Worm (Caenorhabditis elegans) whole organism, young adult: ENCODE results near the gene jkk-1.

ENCODE experiments used
- B0035.1 ChIP-seq: sonication (generic microtip); optimal IDR thresholded peaks from 2 replicates; lab custom pipeline; 2016; ENCODE audit warnings: missing genetic modification characterization, mild to moderate bottlenecking, missing compliant biosample characterization, missing genotype, missing genetic modification reagents
- B0261.1 ChIP-seq: sonication (generic microtip); optimal IDR thresholded peaks from 2 replicates; lab custom pipeline; 2016; ENCODE audit warnings: mild to moderate bottlenecking, missing genetic modification characterization, moderate library complexity, missing compliant biosample characterization
- F10E7.11 ChIP-seq: sonication (generic microtip); optimal IDR thresholded peaks from 2 replicates; lab custom pipeline; 2017; ENCODE audit warnings: mild to moderate bottlenecking, missing genetic modification characterization, moderate library complexity, missing compliant biosample characterization
- F37B4.10 ChIP-seq: fragments of 200-800 bp; sonication (Bioruptor generic); IDR thresholded peaks from 2 replicates; pipeline ENCODE4 v1.3.6; 2022; ENCODE audit warnings: missing genetic modification characterization, missing compliant biosample characterization
- F39B2.1 ChIP-seq: fragments of 200-800 bp; sonication (Bioruptor generic); IDR thresholded peaks from 2 replicates; pipeline ENCODE4 v1.3.6; 2022; ENCODE audit warnings: missing genetic modification reagents, missing genetic modification characterization, missing compliant biosample characterization
- K12H6.12 ChIP-seq: fragments of 200-800 bp; sonication (Bioruptor generic); optimal IDR thresholded peaks from 2 replicates; lab custom pipeline; 2018; ENCODE audit warnings: mild to moderate bottlenecking, missing genetic modification characterization, missing compliant biosample characterization
- T07F8.4 ChIP-seq: sonication (generic microtip); optimal IDR thresholded peaks from 2 replicates; lab custom pipeline; 2016; ENCODE audit warnings: mild to moderate bottlenecking, missing genetic modification characterization, moderate library complexity, missing compliant biosample characterization
- Y79H2A.3 ChIP-seq: fragments of 200-800 bp; sonication (Bioruptor generic); conservative IDR thresholded peaks from 2 replicates; pipeline ENCODE4 v1.3.6; 2022; ENCODE audit warnings: missing genetic modification reagents, missing genetic modification characterization, missing compliant biosample characterization
- ZK185.1 ChIP-seq: sonication (generic microtip); optimal IDR thresholded peaks from 2 replicates; lab custom pipeline; 2016; ENCODE audit warnings: mild to moderate bottlenecking, missing genetic modification characterization, missing compliant biosample characterization; ENCODE audit not compliant: poor library complexity, severe bottlenecking
- attf-5 ChIP-seq: fragments of 200-800 bp; sonication (Bioruptor generic); optimal IDR thresholded peaks from 2 replicates; lab custom pipeline; 2018; ENCODE audit warnings: mild to moderate bottlenecking, missing genetic modification characterization, missing compliant biosample characterization
- attf-6 ChIP-seq: fragments of 200-800 bp; sonication (Bioruptor generic); IDR thresholded peaks from 2 replicates; pipeline ENCODE4 v1.3.6; 2022; ENCODE audit warnings: missing genetic modification reagents, missing genetic modification characterization, missing compliant biosample characterization
- ccch-3 ChIP-seq: fragments of 200-800 bp; sonication (Bioruptor generic); optimal IDR thresholded peaks from 2 replicates; lab custom pipeline; 2018; ENCODE audit warnings: mild to moderate bottlenecking, missing genetic modification characterization, missing compliant biosample characterization
- ceh-27 ChIP-seq: fragments of 200-800 bp; sonication (Bioruptor generic); optimal IDR thresholded peaks from 2 replicates; lab custom pipeline; 2018; ENCODE audit warnings: mild to moderate bottlenecking, missing genetic modification characterization, moderate library complexity, missing compliant biosample characterization
- ceh-40 ChIP-seq: fragments of 200-800 bp; sonication (Bioruptor generic); IDR thresholded peaks from 2 replicates; pipeline ENCODE4 v1.3.6; 2022; ENCODE audit warnings: missing genetic modification characterization, missing compliant biosample characterization
- egl-44 ChIP-seq: fragments of 200-800 bp; sonication (Bioruptor generic); IDR thresholded peaks from 2 replicates; pipeline ENCODE4 v1.3.6; 2022; ENCODE audit warnings: missing genetic modification reagents, missing genetic modification characterization, missing compliant biosample characterization
- ekl-4 ChIP-seq: fragments of 200-800 bp; sonication (Bioruptor generic); IDR thresholded peaks from 2 replicates; pipeline ENCODE4 v1.3.6; 2022; ENCODE audit warnings: missing genetic modification reagents, missing genetic modification characterization, missing compliant biosample characterization
- ets-4 ChIP-seq: fragments of 200-800 bp; sonication (Bioruptor generic); optimal IDR thresholded peaks from 2 replicates; lab custom pipeline; 2018; ENCODE audit warnings: mild to moderate bottlenecking, missing genetic modification characterization, missing compliant biosample characterization
- hmg-1.2 ChIP-seq: fragments of 200-800 bp; sonication (Bioruptor generic); IDR thresholded peaks from 2 replicates; pipeline ENCODE4 v1.3.6; 2022; ENCODE audit warnings: missing genetic modification reagents, missing genetic modification characterization, missing compliant biosample characterization
- hrde-1 ChIP-seq: sonication (generic microtip); optimal IDR thresholded peaks from 2 replicates; lab custom pipeline; 2016; ENCODE audit warnings: missing genetic modification characterization, mild to moderate bottlenecking, missing compliant biosample characterization, moderate library complexity, missing genotype, missing genetic modification reagents, borderline replicate concordance
- let-526 ChIP-seq: fragments of 200-800 bp; sonication (Bioruptor generic); IDR thresholded peaks from 2 replicates; pipeline ENCODE4 v1.3.6; 2022; ENCODE audit warnings: missing genetic modification reagents, missing genetic modification characterization, missing compliant biosample characterization
- lin-26 ChIP-seq: fragments of 200-800 bp; sonication (Bioruptor generic); IDR thresholded peaks from 2 replicates; pipeline ENCODE4 v1.3.6; 2022; ENCODE audit warnings: missing genetic modification reagents, missing genetic modification characterization, missing compliant biosample characterization
- lin-35 ChIP-seq, 3 experiments: fragments of 150-350 bp in 2 of 3; sonication (generic microtip) in 1 of 3; optimal IDR thresholded peaks; 2 replicates each; lab custom pipeline; 2014 to 2018; ENCODE audit warnings: missing biosample characterization in 3 of 3, missing genetic modification characterization in 3 of 3, missing genetic modification reagents in 3 of 3
- lin-40 ChIP-seq: sonication (generic microtip); optimal IDR thresholded peaks from 2 replicates; lab custom pipeline; 2016; ENCODE audit warnings: missing genetic modification characterization, mild to moderate bottlenecking, missing compliant biosample characterization, missing genotype, missing genetic modification reagents
- lin-54 ChIP-seq: fragments of 200-800 bp; sonication (Bioruptor generic); optimal IDR thresholded peaks from 2 replicates; lab custom pipeline; 2018; ENCODE audit warnings: mild to moderate bottlenecking, missing genetic modification characterization, missing compliant biosample characterization
- lsy-27 ChIP-seq: sonication (generic microtip); optimal IDR thresholded peaks from 2 replicates; lab custom pipeline; 2017; ENCODE audit warnings: missing genetic modification characterization, mild to moderate bottlenecking, missing compliant biosample characterization, antibody characterized with exemption, missing genotype, borderline replicate concordance; ENCODE audit not compliant: insufficient read depth
- madf-10 ChIP-seq: sonication (generic microtip); optimal IDR thresholded peaks from 2 replicates; lab custom pipeline; 2016; ENCODE audit warnings: mild to moderate bottlenecking, missing genetic modification characterization, missing compliant biosample characterization
- madf-3 ChIP-seq: fragments of 200-800 bp; sonication (Bioruptor generic); IDR thresholded peaks from 2 replicates; pipeline ENCODE4 v1.3.6; 2022; ENCODE audit warnings: missing genetic modification reagents, missing genetic modification characterization, missing compliant biosample characterization
- madf-8 ChIP-seq: fragments of 200-800 bp; sonication (Bioruptor generic); conservative IDR thresholded peaks from 2 replicates; pipeline ENCODE4 v1.3.6; 2022; ENCODE audit warnings: missing genetic modification reagents, missing genetic modification characterization, missing compliant biosample characterization
- mcd-1 ChIP-seq: fragments of 200-800 bp; sonication (Bioruptor generic); IDR thresholded peaks from 2 replicates; pipeline ENCODE4 v1.3.6; 2022; ENCODE audit warnings: missing genetic modification reagents, missing genetic modification characterization, missing compliant biosample characterization
- nfyb-1 ChIP-seq: fragments of 200-800 bp; sonication (Bioruptor generic); IDR thresholded peaks from 2 replicates; pipeline ENCODE4 v1.3.6; 2022; ENCODE audit warnings: missing genetic modification reagents, missing genetic modification characterization, missing compliant biosample characterization
- nhr-179 ChIP-seq: sonication (generic microtip); optimal IDR thresholded peaks from 2 replicates; lab custom pipeline; 2016; ENCODE audit warnings: mild to moderate bottlenecking, missing genetic modification characterization, missing compliant biosample characterization
- nhr-80 ChIP-seq: sonication (generic microtip); optimal IDR thresholded peaks from 2 replicates; lab custom pipeline; 2016; ENCODE audit warnings: missing genetic modification characterization, missing compliant biosample characterization
- nhr-90 ChIP-seq: sonication (generic microtip); optimal IDR thresholded peaks from 2 replicates; lab custom pipeline; 2016; ENCODE audit warnings: missing genotype, mild to moderate bottlenecking, missing genetic modification characterization, missing compliant biosample characterization
- pbrm-1 ChIP-seq: fragments of 200-800 bp; sonication (Bioruptor generic); IDR thresholded peaks from 2 replicates; pipeline ENCODE4 v1.3.6; 2022; ENCODE audit warnings: missing genetic modification reagents, missing genetic modification characterization, missing compliant biosample characterization
- rec-8 ChIP-seq, 2 experiments: sonication (generic microtip); optimal IDR thresholded peaks; 2 replicates each; lab custom pipeline; 2016; ENCODE audit warnings: mild to moderate bottlenecking in 2 of 2, missing genetic modification characterization in 2 of 2, missing genetic modification reagents in 2 of 2, missing genotype in 2 of 2, missing biosample characterization in 1 of 2, missing compliant biosample characterization in 1 of 2, moderate library complexity in 1 of 2
- rpc-1 ChIP-seq, 2 experiments: fragments of 150-350 bp in 1 of 2; sonication (generic microtip) in 1 of 2; optimal IDR thresholded peaks; 2 replicates each; lab custom pipeline; 2014 to 2018; ENCODE audit warnings: missing biosample characterization in 1 of 2, missing genetic modification characterization in 1 of 2, missing genetic modification reagents in 1 of 2, missing genotype in 1 of 2
- sea-2 ChIP-seq: fragments of 200-800 bp; sonication (Bioruptor generic); IDR thresholded peaks from 2 replicates; pipeline ENCODE4 v1.3.6; 2022; ENCODE audit warnings: missing genetic modification characterization, missing compliant biosample characterization
- snpc-3.4 ChIP-seq: sonication (generic microtip); optimal IDR thresholded peaks from 2 replicates; lab custom pipeline; 2017; ENCODE audit warnings: missing genetic modification characterization, mild to moderate bottlenecking, missing compliant biosample characterization, antibody characterized with exemption, moderate library complexity, missing genotype, missing genetic modification reagents
- snpc-4 ChIP-seq, 5 experiments: fragments of 150-350 bp in 1 of 5; sonication (generic microtip) in 4 of 5; optimal IDR thresholded peaks; 2 replicates each; lab custom pipeline; 2014 to 2018; ENCODE audit warnings: missing genetic modification characterization in 5 of 5, missing biosample characterization in 3 of 5, antibody characterized with exemption in 2 of 5, mild to moderate bottlenecking in 2 of 5, missing compliant biosample characterization in 2 of 5, missing genotype in 2 of 5, moderate library complexity in 2 of 5, missing genetic modification reagents in 1 of 5
- tbx-9 ChIP-seq: sonication (generic microtip); optimal IDR thresholded peaks from 2 replicates; lab custom pipeline; 2016; ENCODE audit warnings: borderline replicate concordance, missing genetic modification characterization, inconsistent platforms, missing compliant biosample characterization
- ztf-18 ChIP-seq: sonication (generic microtip); optimal IDR thresholded peaks from 2 replicates; lab custom pipeline; 2016; ENCODE audit warnings: missing genotype, mild to moderate bottlenecking, missing genetic modification characterization, missing compliant biosample characterization
- ztf-26 ChIP-seq: sonication (generic microtip); optimal IDR thresholded peaks from 2 replicates; lab custom pipeline; 2017; ENCODE audit warnings: missing genetic modification characterization, missing compliant biosample characterization
- ztf-6 ChIP-seq: fragments of 200-800 bp; sonication (Bioruptor generic); IDR thresholded peaks from 2 replicates; pipeline ENCODE4 v1.3.6; 2022; ENCODE audit warnings: missing genetic modification reagents, missing genetic modification characterization, missing compliant biosample characterization

jkk-1 gene

ce11 chrX:5330765-5331164 lies 37.5 kb upstream of the jkk-1 start:
- TF ChIP-seq ceh-40 (GFP tag; lab: Robert Waterston, UW) (no peak), rpc-1 (optimal IDR thresholded peaks at IDR 0.05; lab: Kevin White, UChicago) (no peak), rpc-1 (tag; optimal IDR thresholded peaks at IDR 0.05; lab: Kevin White, UChicago) (no peak), mcd-1 (GFP tag; lab: Robert Waterston, UW) (no peak), T07F8.4 (tag; lab: Kevin White, UChicago) (no peak), nhr-179 (tag; lab: Kevin White, UChicago) (no peak), ztf-6 (no peak), nhr-90 (tag; lab: Kevin White, UChicago) (no peak), hrde-1 (tag; lab: Kevin White, UChicago) (no peak)

- TF ChIP-seq egl-44 (GFP tag; lab: Robert Waterston, UW) = no peak
- no peak for TF ChIP-seq B0261.1 (tag; lab: Kevin White, UChicago)
- no peak for TF ChIP-seq tbx-9 (tag; lab: Kevin White, UChicago)
- TF ChIP-seq nhr-179 (tag; lab: Kevin White, UChicago) = no peak
- TF ChIP-seq sea-2 = no peak
- TF ChIP-seq lin-26 (GFP tag; lab: Robert Waterston, UW) = no peak
- no peak for TF ChIP-seq madf-3 (GFP tag; lab: Robert Waterston, UW)
- TF ChIP-seq attf-6 = no peak
- TF ChIP-seq rec-8 (tag; optimal IDR thresholded peaks at IDR 0.05; lab: Kevin White, UChicago) = no peak
Observed at ce11 chrX:5335368-5335767, 32.9 kb upstream of the jkk-1 start, which contains the start of gene C26B9.6. Gene C26B9.6 (minus strand): TSS chrX:5335468.

ce11 chrX:5336498-5336897 lies 31.8 kb upstream of the jkk-1 start:
- TF ChIP-seq lsy-27 (tag; lab: Kevin White, UChicago) (no peak), ZK185.1 (tag; lab: Kevin White, UChicago) (peak; percentile 21), nhr-80 (tag; lab: Kevin White, UChicago) (peak; percentile 73), attf-5 (GFP tag; lab: Kevin White, UChicago) (peak; percentile 60), F37B4.10 (GFP tag; lab: Robert Waterston, UW) (no peak), ztf-26 (peak; percentile 33), Y79H2A.3 (GFP tag; lab: Robert Waterston, UW) (no peak), ccch-3 (GFP tag; lab: Kevin White, UChicago) (no peak), ets-4 (GFP tag; lab: Kevin White, UChicago) (no peak), ceh-27 (GFP tag; lab: Kevin White, UChicago) (peak; percentile 73), ekl-4 (GFP tag; lab: Robert Waterston, UW) (no peak), snpc-4 (GFP tag; optimal IDR thresholded peaks at IDR 0.05; lab: Kevin White, UChicago) (no peak), snpc-4 (tag; optimal IDR thresholded peaks at IDR 0.05; lab: Kevin White, UChicago) (peak in 2 of 4 experiments; percentile 17 to 40), lin-54 (GFP tag; lab: Kevin White, UChicago) (no peak), madf-8 (GFP tag; lab: Robert Waterston, UW) (no peak), lin-35 (GFP tag; optimal IDR thresholded peaks at IDR 0.05; lab: Kevin White, UChicago) (no peak), F39B2.1 (GFP tag; lab: Robert Waterston, UW) (no peak), nhr-179 (tag; lab: Kevin White, UChicago) (no peak), ztf-18 (tag; lab: Kevin White, UChicago) (peak; percentile 17), K12H6.12 (tag; lab: Kevin White, UChicago) (peak; percentile 47), F10E7.11 (tag; lab: Kevin White, UChicago) (no peak), madf-10 (tag; lab: Kevin White, UChicago) (peak; percentile 95), madf-3 (GFP tag; lab: Robert Waterston, UW) (0 out of 2 replicates have a peak, but pooled peaks have one; percentile 62), let-526 (GFP tag; lab: Robert Waterston, UW) (0 out of 2 replicates have a peak, but pooled peaks have one; percentile 27), lin-40 (tag; lab: Kevin White, UChicago) (peak; percentile 68), snpc-3.4 (peak; percentile 44), B0035.1 (tag; lab: Kevin White, UChicago) (no peak), nfyb-1 (GFP tag; lab: Robert Waterston, UW) (0 out of 2 replicates have a peak, but pooled peaks have one; percentile 47), hmg-1.2 (peak; percentile 75; the same call in 1 of the 2 replicates), pbrm-1 (GFP tag; lab: Robert Waterston, UW) (peak; percentile 20; the same call in 1 of the 2 replicates), lin-26 (GFP tag; lab: Robert Waterston, UW) (no peak)
